Worm (Caenorhabditis elegans): ENCODE measurements around the gene rcat-1.

rcat-1 gene

DNA sequence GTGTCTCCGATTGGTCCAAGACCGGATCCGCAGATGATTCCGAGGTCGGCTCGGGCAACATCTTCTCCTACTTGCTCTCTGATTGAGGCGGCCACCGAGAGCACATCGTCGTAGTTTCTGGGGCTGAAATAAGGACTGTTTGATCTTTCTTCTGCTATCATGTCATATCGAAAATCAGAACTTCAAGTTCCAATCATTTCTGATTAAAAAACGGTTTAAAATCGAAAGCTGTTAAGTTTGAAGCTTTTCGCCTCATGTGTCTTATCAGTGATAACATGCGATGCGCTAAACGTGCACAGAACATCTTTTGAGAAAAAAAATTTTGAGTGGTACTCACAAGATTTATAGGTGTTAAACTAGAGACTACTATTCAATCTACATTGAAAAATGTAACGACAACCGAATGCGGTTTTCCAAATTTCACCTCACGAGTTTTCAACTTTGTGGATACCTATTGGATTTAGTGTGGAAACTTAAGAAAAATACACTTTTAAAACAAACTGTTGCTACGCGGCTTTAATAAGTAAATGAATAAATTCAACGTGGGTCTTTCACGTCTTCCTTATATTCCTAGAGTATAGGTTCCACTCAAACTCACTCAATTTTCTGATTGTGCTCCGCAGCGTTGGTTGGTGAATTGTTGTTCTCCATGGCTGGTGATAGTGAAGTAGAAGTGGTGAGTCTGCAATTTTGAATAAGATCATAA is 38.9 kb upstream of the rcat-1 start:
- TF ChIP-seq mxl-1 (tag; optimal IDR thresholded peaks at IDR 0.05) (no peak), fkh-3 (tag; optimal IDR thresholded peaks at IDR 0.05) (no peak), sea-2 (GFP tag; IDR thresholded peaks at IDR 0.05) (no peak), lsl-1 (GFP tag; optimal IDR thresholded peaks at IDR 0.05) (no peak), cebp-2 (GFP tag; IDR thresholded peaks at IDR 0.05) (0 out of 2 replicates have a peak, but pooled peaks have one; percentile 5), K12H6.12 (tag; optimal IDR thresholded peaks at IDR 0.05) (no peak), ztf-25 (GFP tag; IDR thresholded peaks at IDR 0.05) (no peak), ZK185.1 (tag; optimal IDR thresholded peaks at IDR 0.05; ENCODE audit: poor library complexity, severe bottlenecking) (no peak), lin-26 (GFP tag; IDR thresholded peaks at IDR 0.05) (no peak), ceh-100 (GFP tag; IDR thresholded peaks at IDR 0.05) (no peak), rec-8 (tag; optimal IDR thresholded peaks at IDR 0.05) (no peak), let-526 (GFP tag; IDR thresholded peaks at IDR 0.05) (0 out of 2 replicates have a peak, but pooled peaks have one; percentile 36), xnd-1 (tag; optimal IDR thresholded peaks at IDR 0.05) (no peak), Y53F4B.3 (GFP tag; IDR thresholded peaks at IDR 0.05) (no peak), F37B4.10 (GFP tag; IDR thresholded peaks at IDR 0.05) (no peak)

DNA sequence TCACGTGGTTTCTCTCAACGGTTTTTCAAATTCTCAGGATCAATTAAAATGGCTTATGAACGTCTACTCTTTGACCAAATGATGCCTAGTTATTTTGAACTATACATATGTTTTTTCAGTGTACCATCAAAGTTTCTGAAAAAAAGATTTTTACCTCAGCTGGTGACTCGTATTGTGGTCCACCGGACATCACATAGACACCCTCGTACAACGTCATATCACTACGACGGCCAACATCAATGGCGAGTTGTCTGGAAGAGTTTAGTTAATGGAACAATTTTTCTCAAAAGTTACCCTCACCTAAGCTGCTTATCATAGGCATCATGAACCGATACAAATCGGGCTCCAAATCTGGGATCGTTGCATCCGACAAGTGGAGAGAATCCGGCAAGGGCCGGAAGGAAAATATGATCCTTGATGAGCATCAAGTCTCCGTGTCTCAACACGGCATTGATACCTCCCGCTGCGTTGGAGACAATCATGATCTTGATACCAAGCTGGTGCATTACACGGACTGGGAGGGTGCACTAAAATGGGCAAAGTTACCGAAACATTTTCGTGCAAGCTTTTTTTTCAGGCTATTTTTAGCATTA is 38.0 kb upstream of the rcat-1 start:
- TF ChIP-seq B0261.1 (tag; optimal IDR thresholded peaks at IDR 0.05) (no peak), Y53G8AR.9 (GFP tag; conservative IDR thresholded peaks at IDR 0.05) (0 out of 2 replicates have a peak, but pooled peaks have one; percentile 65), attf-6 (GFP tag; IDR thresholded peaks at IDR 0.05) (no peak)

DNA sequence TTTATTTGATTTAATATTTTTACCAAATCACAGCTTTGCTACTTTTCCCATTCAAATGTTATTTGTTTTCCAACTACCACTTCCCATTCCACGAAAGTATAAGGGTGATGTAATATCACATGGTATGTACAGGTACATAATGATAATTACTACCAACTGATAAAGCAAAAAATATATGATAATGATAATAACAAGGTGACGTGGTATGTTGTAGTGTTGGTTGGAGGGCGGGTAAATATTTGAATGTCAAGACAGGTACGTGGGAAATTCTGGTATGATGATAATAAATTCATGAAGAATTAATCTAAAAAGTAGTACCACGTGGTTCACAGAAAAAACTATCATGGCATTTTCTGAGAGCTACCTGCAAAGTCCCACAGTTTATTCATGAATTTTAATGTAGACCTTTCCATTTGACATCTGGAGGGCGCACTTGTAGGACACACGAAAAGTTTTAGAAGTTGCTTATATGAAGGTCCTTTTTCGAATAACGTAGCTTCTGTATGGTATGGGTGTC is 36.7 kb upstream of the rcat-1 start:
- TF ChIP-seq cebp-2 (GFP tag; IDR thresholded peaks at IDR 0.05), result no peak
- TF ChIP-seq mcd-1 (GFP tag; IDR thresholded peaks at IDR 0.05), result peak; percentile 4; the same call in 1 of the 2 replicates
- TF ChIP-seq pha-4 (tag; optimal IDR thresholded peaks at IDR 0.05), result peak; percentile 18
- TF ChIP-seq lag-1 (GFP tag; IDR thresholded peaks at IDR 0.05), result no peak
- peak; percentile 41 to 66 for TF ChIP-seq let-607 (tag; optimal IDR thresholded peaks at IDR 0.05)
- TF ChIP-seq nhr-80 (tag; optimal IDR thresholded peaks at IDR 0.05), result peak; percentile 80
- 0 out of 2 replicates have a peak, but pooled peaks have one; percentile 17 for TF ChIP-seq cebp-1 (GFP tag; IDR thresholded peaks at IDR 0.05)
- peak; percentile 47 for TF ChIP-seq cebp-1 (tag; optimal IDR thresholded peaks at IDR 0.05)
- peak; percentile 79 for TF ChIP-seq atf-7 (tag; optimal IDR thresholded peaks at IDR 0.05)
- TF ChIP-seq nhr-120 (GFP tag; IDR thresholded peaks at IDR 0.05), result no peak
- peak; percentile 45 for TF ChIP-seq madf-10 (tag; optimal IDR thresholded peaks at IDR 0.05)
- 0 out of 2 replicates have a peak, but pooled peaks have one; percentile 16 for TF ChIP-seq hmg-1.2 (GFP tag; IDR thresholded peaks at IDR 0.05)
- TF ChIP-seq ekl-4 (GFP tag; IDR thresholded peaks at IDR 0.05), result 0 out of 2 replicates have a peak, but pooled peaks have one; percentile 16
- TF ChIP-seq lir-1 (GFP tag; conservative IDR thresholded peaks at IDR 0.05), result no peak
- TF ChIP-seq pbrm-1 (GFP tag; IDR thresholded peaks at IDR 0.05), result peak; percentile 53; the same call in 1 of the 2 replicates
- TF ChIP-seq mes-4 (tag; optimal IDR thresholded peaks at IDR 0.05), result no peak
- peak; percentile 66 for TF ChIP-seq B0336.3 (GFP tag; IDR thresholded peaks at IDR 0.05)
- no peak for TF ChIP-seq K12H6.12 (tag; optimal IDR thresholded peaks at IDR 0.05)
- TF ChIP-seq repo-1 (tag; optimal IDR thresholded peaks at IDR 0.05), result peak; percentile 68
- peak; percentile 45 for TF ChIP-seq lin-40 (tag; optimal IDR thresholded peaks at IDR 0.05)
- no peak for TF ChIP-seq ztf-6 (GFP tag; IDR thresholded peaks at IDR 0.05)
- no peak for TF ChIP-seq nfya-1 (tag; optimal IDR thresholded peaks at IDR 0.05; ENCODE audit: borderline replicate concordance, insufficient read depth)
- no peak for TF ChIP-seq ztf-25 (GFP tag; IDR thresholded peaks at IDR 0.05)
- peak; percentile 42 for TF ChIP-seq nhr-90 (tag; optimal IDR thresholded peaks at IDR 0.05)
- TF ChIP-seq tbp1 (GFP tag; optimal IDR thresholded peaks at IDR 0.05), result peak; percentile 34
- TF ChIP-seq unc-62 (GFP tag; optimal IDR thresholded peaks at IDR 0.05), result peak; percentile 20
- no peak for TF ChIP-seq egrh-3 (GFP tag; IDR thresholded peaks at IDR 0.05)
- TF ChIP-seq Y53G8AR.9 (GFP tag; conservative IDR thresholded peaks at IDR 0.05), result peak; percentile 60; the same call in 1 of the 2 replicates
- no peak for TF ChIP-seq attf-6 (GFP tag; IDR thresholded peaks at IDR 0.05)
- no peak for TF ChIP-seq snpc-1.1 (tag; optimal IDR thresholded peaks at IDR 0.05; ENCODE audit: insufficient read depth)
